Worm (Caenorhabditis elegans) whole organism, young adult: ENCODE measurements around the gene F46G10.4.

Source experiments
- athp-1 ChIP-seq: sonication (generic microtip); optimal IDR thresholded peaks from 2 replicates; lab custom pipeline; 2017; ENCODE audit warnings: mild to moderate bottlenecking, missing genetic modification characterization, missing compliant biosample characterization
- pbrm-1 ChIP-seq: fragments of 200-800 bp; sonication (Bioruptor generic); IDR thresholded peaks from 2 replicates; pipeline ENCODE4 v1.3.6; 2022; ENCODE audit warnings: missing genetic modification reagents, missing genetic modification characterization, missing compliant biosample characterization
- snpc-4 ChIP-seq, 5 experiments: fragments of 150-350 bp in 1 of 5; sonication (generic microtip) in 4 of 5; optimal IDR thresholded peaks; 2 replicates each; lab custom pipeline; 2014 to 2018; ENCODE audit warnings: missing genetic modification characterization in 5 of 5, missing biosample characterization in 3 of 5, antibody characterized with exemption in 2 of 5, mild to moderate bottlenecking in 2 of 5, missing compliant biosample characterization in 2 of 5, missing genotype in 2 of 5, moderate library complexity in 2 of 5, missing genetic modification reagents in 1 of 5
- ztf-25 ChIP-seq: fragments of 200-800 bp; sonication (Bioruptor generic); IDR thresholded peaks from 2 replicates; pipeline ENCODE4 v1.3.6; 2022; ENCODE audit warnings: missing genetic modification reagents, missing genetic modification characterization, missing compliant biosample characterization

DNA sequence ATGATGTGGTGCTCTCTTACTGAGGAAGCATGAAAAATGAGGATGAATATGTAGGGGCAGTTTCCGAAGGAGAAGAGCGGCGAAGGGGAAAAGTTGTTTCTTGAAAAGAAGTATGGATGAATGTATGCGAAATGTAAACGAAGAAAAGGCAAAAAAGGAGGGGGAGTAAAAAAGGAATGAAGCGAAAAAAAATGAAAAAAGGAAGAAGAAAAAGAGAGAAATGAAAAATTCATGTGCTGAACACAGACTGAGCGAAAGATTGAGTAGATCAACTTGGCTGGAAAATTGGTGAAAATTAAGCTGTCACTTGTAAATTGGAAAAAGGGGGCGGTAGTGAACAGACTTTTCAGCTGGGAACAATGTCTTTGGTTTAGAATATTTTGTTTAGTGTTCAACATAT is 31.1 kb downstream of the F46G10.4 start, which contains the start of gene C49F8.1:
- no peak for TF ChIP-seq pbrm-1 (GFP tag; lab: Robert Waterston, UW)
- TF ChIP-seq athp-1 (tag; lab: Kevin White, UChicago): no peak
- TF ChIP-seq ztf-25 (GFP tag; lab: Robert Waterston, UW): no peak
- TF ChIP-seq snpc-4 (GFP tag; optimal IDR thresholded peaks at IDR 0.05; lab: Kevin White, UChicago): no peak
- TF ChIP-seq snpc-4 (tag; optimal IDR thresholded peaks at IDR 0.05; lab: Kevin White, UChicago): no peak
